Worm (Caenorhabditis elegans): ENCODE measurements around the gene kvs-3.

ce11 chrV:9273587-9273986 lies 44.5 kb upstream of the kvs-3 start:
- no peak for TF ChIP-seq elt-3 (tag; optimal IDR thresholded peaks at IDR 0.05)
- TF ChIP-seq nhr-21 (tag; optimal IDR thresholded peaks at IDR 0.05) = peak; percentile 17
